Fruit fly (Drosophila melanogaster) whole organism, embryonic: ENCODE measurements around the gene eIF3i.

Experiments used
- ATbp ChIP-seq: fragments of 200-800 bp; sonication (Bioruptor generic); optimal IDR thresholded peaks from 2 replicates; lab custom pipeline; 2017; ENCODE audit warnings: missing biosample characterization, mild to moderate bottlenecking, missing genetic modification characterization, missing genetic modification reagents
- BEAF-32 ChIP-seq: fragments of 200-800 bp; sonication (Bioruptor generic); optimal IDR thresholded peaks from 3 replicates; lab custom pipeline; 2017; ENCODE audit warnings: missing biosample characterization, missing genetic modification characterization, mild to moderate bottlenecking, moderate library complexity, missing genetic modification reagents
- Bgb ChIP-seq: fragments of 200-800 bp; sonication (Bioruptor generic); IDR thresholded peaks from 2 replicates; pipeline ENCODE4 v1.3.6; 2022; ENCODE audit warnings: missing biosample characterization, missing genetic modification characterization; ENCODE audit not compliant: partially characterized antibody
- CG10147 ChIP-seq: fragments of 200-800 bp; sonication (Bioruptor generic); optimal IDR thresholded peaks from 2 replicates; lab custom pipeline; 2019; ENCODE audit warnings: missing biosample characterization, mild to moderate bottlenecking, missing genetic modification characterization, moderate library complexity
- CG10274 ChIP-seq: fragments of 200-800 bp; sonication (Bioruptor generic); optimal IDR thresholded peaks from 3 replicates; lab custom pipeline; 2017; ENCODE audit warnings: missing biosample characterization, mild to moderate bottlenecking, missing genetic modification characterization
- CG11560 ChIP-seq: fragments of 200-800 bp; sonication (Bioruptor generic); IDR thresholded peaks from 3 replicates; pipeline ENCODE4 v1.3.6; 2022; ENCODE audit warnings: missing biosample characterization, missing genetic modification characterization
- CG12104 ChIP-seq: fragments of 200-800 bp; sonication (Bioruptor generic); optimal IDR thresholded peaks from 3 replicates; lab custom pipeline; 2016; ENCODE audit warnings: missing biosample characterization, missing genetic modification characterization
- CG14667 ChIP-seq: fragments of 200-800 bp; sonication (Bioruptor generic); IDR thresholded peaks from 2 replicates; pipeline ENCODE4 v1.3.6; 2022; ENCODE audit warnings: missing biosample characterization, missing genetic modification characterization
- CG16863 ChIP-seq: fragments of 200-800 bp; sonication (Bioruptor generic); optimal IDR thresholded peaks from 3 replicates; lab custom pipeline; 2016; ENCODE audit warnings: missing biosample characterization, missing genetic modification characterization
- CG17385 ChIP-seq: fragments of 200-800 bp; sonication (Bioruptor generic); optimal IDR thresholded peaks from 3 replicates; lab custom pipeline; 2018; ENCODE audit warnings: missing biosample characterization, mild to moderate bottlenecking, missing genetic modification characterization
- CG2116 ChIP-seq: fragments of 200-800 bp; sonication (Bioruptor generic); optimal IDR thresholded peaks from 3 replicates; lab custom pipeline; 2018; ENCODE audit warnings: missing biosample characterization, mild to moderate bottlenecking, missing genetic modification characterization
- CG31224 ChIP-seq: fragments of 200-800 bp; sonication (Bioruptor generic); IDR thresholded peaks from 2 replicates; pipeline ENCODE4 v1.3.6; 2022; ENCODE audit warnings: missing biosample characterization, missing genetic modification characterization
- CG3163 ChIP-seq: fragments of 200-800 bp; sonication (Bioruptor generic); optimal IDR thresholded peaks from 3 replicates; lab custom pipeline; 2016; ENCODE audit warnings: missing biosample characterization, missing genetic modification characterization
- CG34376 ChIP-seq: fragments of 200-800 bp; sonication (Bioruptor generic); optimal IDR thresholded peaks from 2 replicates; lab custom pipeline; 2018; ENCODE audit warnings: missing biosample characterization, mild to moderate bottlenecking, missing genetic modification characterization
- CG4854 ChIP-seq: fragments of 200-800 bp; sonication (Bioruptor generic); optimal IDR thresholded peaks from 2 replicates; lab custom pipeline; 2016; ENCODE audit warnings: missing biosample characterization, missing genetic modification characterization, inconsistent platforms
- CG6683 ChIP-seq: fragments of 200-800 bp; sonication (Bioruptor generic); optimal IDR thresholded peaks from 2 replicates; lab custom pipeline; 2017; ENCODE audit warnings: missing biosample characterization, mild to moderate bottlenecking, missing genetic modification characterization, missing genetic modification reagents
- CG6813 ChIP-seq: fragments of 200-800 bp; sonication (Bioruptor generic); optimal IDR thresholded peaks from 2 replicates; lab custom pipeline; 2017; ENCODE audit warnings: missing biosample characterization, missing genetic modification characterization, mild to moderate bottlenecking, moderate library complexity, missing genetic modification reagents
- CG7372 ChIP-seq: fragments of 200-800 bp; sonication (Bioruptor generic); IDR thresholded peaks from 2 replicates; pipeline ENCODE4 v1.3.6; 2022; ENCODE audit warnings: missing biosample characterization, missing genetic modification characterization
- CG8089 ChIP-seq: fragments of 200-800 bp; sonication (Bioruptor generic); optimal IDR thresholded peaks from 3 replicates; lab custom pipeline; 2016; ENCODE audit warnings: missing biosample characterization, missing genetic modification characterization
- CG9876 ChIP-seq: fragments of 200-800 bp; sonication (Bioruptor generic); optimal IDR thresholded peaks from 2 replicates; lab custom pipeline; 2016; ENCODE audit warnings: missing biosample characterization, missing genetic modification characterization
- E2f1 ChIP-seq: fragments of 200-800 bp; sonication (Bioruptor generic); IDR thresholded peaks from 2 replicates; pipeline ENCODE4 v1.3.6; 2022; ENCODE audit warnings: missing biosample characterization, missing genetic modification characterization
- Elba2 ChIP-seq: fragments of 200-800 bp; sonication (Bioruptor generic); optimal IDR thresholded peaks from 3 replicates; lab custom pipeline; 2016; ENCODE audit warnings: missing biosample characterization, missing genetic modification characterization
- Fer3 ChIP-seq: fragments of 200-800 bp; sonication (Bioruptor generic); optimal IDR thresholded peaks from 2 replicates; lab custom pipeline; 2018; ENCODE audit warnings: missing biosample characterization, mild to moderate bottlenecking, missing genetic modification characterization, moderate library complexity
- GATAe ChIP-seq: fragments of 200-800 bp; sonication (Bioruptor generic); conservative IDR thresholded peaks from 2 replicates; pipeline ENCODE4 v1.3.6; 2022; ENCODE audit warnings: missing biosample characterization, missing genetic modification characterization
- HHEX ChIP-seq: fragments of 200-800 bp; sonication (Bioruptor generic); optimal IDR thresholded peaks from 3 replicates; lab custom pipeline; 2017; ENCODE audit warnings: missing biosample characterization, mild to moderate bottlenecking, missing genetic modification characterization, missing genetic modification reagents
- HLH4C ChIP-seq: fragments of 200-800 bp; sonication (Bioruptor generic); IDR thresholded peaks from 3 replicates; pipeline ENCODE4 v1.3.6; 2022; ENCODE audit warnings: missing biosample characterization, missing genetic modification characterization; ENCODE audit not compliant: partially characterized antibody
- Jarid2 ChIP-seq: fragments of 200-800 bp; sonication (Bioruptor generic); optimal IDR thresholded peaks from 3 replicates; lab custom pipeline; 2017; ENCODE audit warnings: mild to moderate bottlenecking, missing biosample characterization, missing genetic modification reagents, missing genetic modification characterization
- NFAT ChIP-seq: fragments of 200-800 bp; sonication (Bioruptor generic); IDR thresholded peaks from 2 replicates; pipeline ENCODE4 v1.3.6; 2022; ENCODE audit warnings: missing biosample characterization, missing genetic modification characterization
- Neu2 ChIP-seq: fragments of 200-800 bp; sonication (Bioruptor generic); optimal IDR thresholded peaks from 3 replicates; lab custom pipeline; 2016; ENCODE audit warnings: missing biosample characterization, missing genetic modification characterization, borderline replicate concordance
- Side ChIP-seq: fragments of 200-800 bp; sonication (Bioruptor generic); optimal IDR thresholded peaks from 2 replicates; lab custom pipeline; 2016; ENCODE audit warnings: missing biosample characterization, missing genetic modification characterization
- Sox100B ChIP-seq: fragments of 200-800 bp; sonication (Bioruptor generic); optimal IDR thresholded peaks from 3 replicates; lab custom pipeline; 2018; ENCODE audit warnings: missing biosample characterization, mild to moderate bottlenecking, missing genetic modification characterization
- Xbp1 ChIP-seq: fragments of 200-800 bp; sonication (Bioruptor generic); optimal IDR thresholded peaks from 3 replicates; lab custom pipeline; 2016; ENCODE audit warnings: missing biosample characterization, mild to moderate bottlenecking, missing genetic modification characterization
- dan ChIP-seq: fragments of 200-800 bp; sonication (Bioruptor generic); IDR thresholded peaks from 2 replicates; pipeline ENCODE4 v1.3.6; 2022; ENCODE audit warnings: missing biosample characterization, missing genetic modification characterization
- dati ChIP-seq: fragments of 200-800 bp; sonication (Bioruptor generic); IDR thresholded peaks from 2 replicates; pipeline ENCODE4 v1.3.6; 2022; ENCODE audit warnings: missing biosample characterization, missing genetic modification characterization
- eve ChIP-seq, 2 experiments: fragments of >200 bp; optimal IDR thresholded peaks; 2 replicates each; lab custom pipeline; 2017; ENCODE audit warnings: missing biosample characterization in 2 of 2, missing genetic modification characterization in 2 of 2
- fd96Cb ChIP-seq: fragments of 200-800 bp; sonication (Bioruptor generic); optimal IDR thresholded peaks from 2 replicates; lab custom pipeline; 2018; ENCODE audit warnings: missing biosample characterization, mild to moderate bottlenecking, missing genetic modification characterization, moderate library complexity
- jumu ChIP-seq: fragments of 200-800 bp; sonication (Bioruptor generic); optimal IDR thresholded peaks from 3 replicates; lab custom pipeline; 2016; ENCODE audit warnings: missing biosample characterization, missing genetic modification characterization
- kni ChIP-seq: fragments of 200-800 bp; sonication (Bioruptor generic); optimal IDR thresholded peaks from 3 replicates; lab custom pipeline; 2017; ENCODE audit warnings: mild to moderate bottlenecking, missing biosample characterization, missing genetic modification reagents, missing genetic modification characterization
- luna ChIP-seq: fragments of 200-800 bp; sonication (Bioruptor generic); optimal IDR thresholded peaks from 2 replicates; lab custom pipeline; 2016; ENCODE audit warnings: missing biosample characterization, missing genetic modification characterization
- nmo ChIP-seq: fragments of 200-800 bp; sonication (Bioruptor generic); optimal IDR thresholded peaks from 2 replicates; lab custom pipeline; 2018; ENCODE audit warnings: missing biosample characterization, mild to moderate bottlenecking, missing genetic modification characterization, moderate library complexity
- p53 ChIP-seq: fragments of 200-800 bp; sonication (Bioruptor generic); optimal IDR thresholded peaks from 2 replicates; lab custom pipeline; 2016; ENCODE audit warnings: missing biosample characterization, missing genetic modification characterization
- phol ChIP-seq: fragments of 200-800 bp; sonication (Bioruptor generic); optimal IDR thresholded peaks from 3 replicates; lab custom pipeline; 2018; ENCODE audit warnings: missing biosample characterization, mild to moderate bottlenecking, missing genetic modification characterization, moderate library complexity
- pnt ChIP-seq: fragments of 200-800 bp; sonication (Bioruptor generic); optimal IDR thresholded peaks from 3 replicates; lab custom pipeline; 2016; ENCODE audit warnings: missing biosample characterization, missing genetic modification characterization
- ro ChIP-seq: fragments of 200-800 bp; sonication (Bioruptor generic); IDR thresholded peaks from 2 replicates; pipeline ENCODE4 v1.3.6; 2022; ENCODE audit warnings: missing biosample characterization, missing genetic modification characterization
- schlank ChIP-seq: fragments of 200-800 bp; sonication (Bioruptor generic); optimal IDR thresholded peaks from 2 replicates; lab custom pipeline; 2018; ENCODE audit warnings: missing biosample characterization, mild to moderate bottlenecking, missing genetic modification characterization
- seq ChIP-seq: fragments of 200-800 bp; sonication (Bioruptor generic); IDR thresholded peaks from 2 replicates; pipeline ENCODE4 v1.3.6; 2022; ENCODE audit warnings: missing biosample characterization, missing genetic modification characterization
- sna ChIP-seq: fragments of 200-800 bp; sonication (Bioruptor generic); IDR thresholded peaks from 2 replicates; pipeline ENCODE4 v1.3.6; 2022; ENCODE audit warnings: missing biosample characterization, missing genetic modification characterization; ENCODE audit not compliant: partially characterized antibody
- stwl ChIP-seq: fragments of 200-800 bp; sonication (Bioruptor generic); optimal IDR thresholded peaks from 3 replicates; lab custom pipeline; 2018; ENCODE audit warnings: missing biosample characterization, mild to moderate bottlenecking, missing genetic modification characterization, moderate library complexity
- tup ChIP-seq: fragments of 200-800 bp; sonication (Bioruptor generic); optimal IDR thresholded peaks from 2 replicates; lab custom pipeline; 2016; ENCODE audit warnings: missing biosample characterization, mild to moderate bottlenecking, missing genetic modification characterization, moderate library complexity

The eIF3i gene

DNA sequence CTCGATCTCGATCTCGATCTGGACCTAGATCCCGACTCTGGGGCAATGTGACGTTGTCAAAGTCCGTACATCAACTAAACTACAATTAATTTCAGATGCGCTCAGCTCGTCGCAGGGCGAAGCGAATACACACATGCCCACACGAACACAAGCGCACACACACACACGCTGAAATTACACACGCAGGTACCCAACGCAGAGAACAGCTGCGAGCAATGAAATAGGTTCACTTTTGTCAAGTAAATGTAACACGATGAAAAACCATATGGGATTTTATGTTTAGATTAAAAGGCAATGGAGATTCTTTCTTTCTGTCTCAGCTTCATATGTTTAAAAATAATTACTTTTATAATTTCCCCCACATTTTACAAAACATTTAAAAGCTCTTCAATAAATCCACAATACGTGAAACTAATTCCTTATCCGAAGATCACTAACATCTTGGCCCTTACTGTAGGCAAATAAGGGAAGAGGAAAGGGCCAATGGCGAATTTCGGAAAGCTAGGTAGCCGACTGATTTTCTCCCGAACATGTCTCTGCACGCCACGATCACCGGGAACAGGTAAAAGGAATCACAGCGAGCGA lies 32.8 kb upstream of the eIF3i start (continued):
- TF ChIP-seq CG6813 (GFP tag; lab: Kevin White, UChicago), result peak; percentile 73
- TF ChIP-seq CG12104 (GFP tag; lab: Kevin White, UChicago), result peak; percentile 73
- TF ChIP-seq Xbp1 (GFP tag; lab: Kevin White, UChicago), result peak; percentile 79
- TF ChIP-seq CG10274, result peak; percentile 38
- TF ChIP-seq stwl (tag; lab: Kevin White, UChicago), result no peak
- no peak for TF ChIP-seq BEAF-32
- peak; percentile 55; the same call in 2 of the 3 replicates for TF ChIP-seq CG11560 (tag; lab: Robert Waterston, UW)
- peak; percentile 62 for TF ChIP-seq CG6683 (GFP tag; lab: Kevin White, UChicago)
- TF ChIP-seq jumu, result peak; percentile 76
- peak; percentile 78 for TF ChIP-seq kni (GFP tag; lab: Kevin White, UChicago)
- peak; percentile 46 for TF ChIP-seq schlank (tag; lab: Kevin White, UChicago)
- TF ChIP-seq dan (GFP tag; lab: Robert Waterston, UW), result no peak
- TF ChIP-seq CG7372 (GFP tag; lab: Robert Waterston, UW), result peak; percentile 79
- 0 out of 2 replicates have a peak, but pooled peaks have one; percentile 3 for TF ChIP-seq dati (GFP tag; lab: Robert Waterston, UW)
- TF ChIP-seq pnt (GFP tag; lab: Kevin White, UChicago), result peak; percentile 73
- TF ChIP-seq CG17385 (GFP tag; lab: Kevin White, UChicago), result peak; percentile 78
- TF ChIP-seq Jarid2 (GFP tag; lab: Kevin White, UChicago), result peak; percentile 52
- peak; percentile 66 for TF ChIP-seq E2f1 (GFP tag; lab: Robert Waterston, UW)
- peak; percentile 46 for TF ChIP-seq tup (GFP tag; lab: Kevin White, UChicago)
- TF ChIP-seq CG34376 (GFP tag; lab: Kevin White, UChicago), result peak; percentile 75
- peak; percentile 45 for TF ChIP-seq Neu2 (GFP tag; lab: Kevin White, UChicago)
- peak; percentile 29; the same call in 1 of the 2 replicates for TF ChIP-seq GATAe
- peak; percentile 66 for TF ChIP-seq CG8089 (GFP tag; lab: Kevin White, UChicago)
- no peak for TF ChIP-seq Bgb (GFP tag; lab: Robert Waterston, UW)
- peak; percentile 59 for TF ChIP-seq CG2116
- TF ChIP-seq CG10147, result peak; percentile 74
- peak; percentile 80 for TF ChIP-seq fd96Cb (tag; lab: Kevin White, UChicago)
- peak; percentile 54 for TF ChIP-seq Elba2 (GFP tag; lab: Kevin White, UChicago)
- peak; percentile 85 for TF ChIP-seq Sox100B (GFP tag; lab: Kevin White, UChicago)
- peak; percentile 70 for TF ChIP-seq NFAT
- TF ChIP-seq CG9876 (GFP tag; lab: Kevin White, UChicago), result peak; percentile 49
- peak; percentile 81 for TF ChIP-seq Side (GFP tag; lab: Kevin White, UChicago)
- peak; percentile 84 for TF ChIP-seq phol (tag; lab: Kevin White, UChicago)
- peak; percentile 77 for TF ChIP-seq ATbp
- TF ChIP-seq eve (GFP tag; optimal IDR thresholded peaks at IDR 0.05; lab: Kevin White, UChicago), result peak in 1 of 2 experiments; percentile 85
- TF ChIP-seq sna (GFP tag; lab: Robert Waterston, UW), result no peak
- peak; percentile 86 for TF ChIP-seq nmo (GFP tag; lab: Kevin White, UChicago)
- TF ChIP-seq seq (GFP tag; lab: Robert Waterston, UW), result peak; percentile 78
- peak; percentile 64 for TF ChIP-seq CG16863 (GFP tag; lab: Kevin White, UChicago)
- peak; percentile 76 for TF ChIP-seq Fer3 (tag; lab: Kevin White, UChicago)
- TF ChIP-seq CG4854 (GFP tag; lab: Kevin White, UChicago), result peak; percentile 49
- peak; percentile 60 for TF ChIP-seq CG14667 (GFP tag; lab: Robert Waterston, UW)
- no peak for TF ChIP-seq CG3163 (GFP tag; lab: Kevin White, UChicago)
- peak; percentile 70 for TF ChIP-seq CG31224
- TF ChIP-seq HHEX, result peak; percentile 85
- no peak for TF ChIP-seq luna (GFP tag; lab: Kevin White, UChicago)
- peak; percentile 57; the same call in 1 of the 2 replicates for TF ChIP-seq ro (GFP tag; lab: Robert Waterston, UW)
- peak; percentile 97 for TF ChIP-seq p53 (GFP tag; lab: Kevin White, UChicago)
- TF ChIP-seq HLH4C (GFP tag; lab: Robert Waterston, UW), result no peak
